Worm (Caenorhabditis elegans): Measurements from ENCODE around the gene F47H4.2.
A peak's percentile ranks its signal among the peaks of the same experiment; 100 is the strongest.

The F47H4.2 gene

DNA sequence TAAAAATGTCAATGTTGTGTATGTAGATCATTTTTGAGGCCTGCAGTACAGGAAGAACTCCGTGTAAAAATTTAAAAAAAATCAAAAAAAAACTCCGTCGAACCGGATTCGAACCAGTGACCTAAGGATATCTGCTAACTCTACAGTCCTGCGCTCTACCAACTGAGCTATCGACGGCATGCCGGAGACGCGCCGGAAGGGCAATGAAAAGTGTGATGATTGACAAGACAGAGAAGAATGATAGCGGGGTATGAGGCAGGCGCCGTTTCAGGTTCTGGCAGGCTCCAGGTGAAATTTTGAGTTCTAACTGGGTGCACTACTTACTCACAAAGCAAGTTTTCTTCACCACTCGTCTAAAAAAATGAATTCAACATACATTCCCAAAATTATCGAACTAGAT is 35.3 kb upstream of the F47H4.2 start, which contains the start of gene srz-58:
srz-58 (plus strand) TSS at position 362 of the 400 bp plus-strand sequence.
- no peak for TF ChIP-seq elt-3 (tag; optimal IDR thresholded peaks at IDR 0.05)
- no peak for TF ChIP-seq nhr-6 (tag; optimal IDR thresholded peaks at IDR 0.05)
- no peak for TF ChIP-seq dmd-4 (tag; optimal IDR thresholded peaks at IDR 0.05)
- TF ChIP-seq sem-4 (tag; optimal IDR thresholded peaks at IDR 0.05): no peak
- TF ChIP-seq lin-13 (GFP tag; optimal IDR thresholded peaks at IDR 0.05): no peak
- TF ChIP-seq unc-39 (tag; optimal IDR thresholded peaks at IDR 0.05): no peak
- no peak for TF ChIP-seq nhr-10 (tag; optimal IDR thresholded peaks at IDR 0.05)
- TF ChIP-seq nhr-77 (tag; optimal IDR thresholded peaks at IDR 0.05): no peak
- no peak for TF ChIP-seq peb-1 (tag; optimal IDR thresholded peaks at IDR 0.05)
- TF ChIP-seq unc-55 (GFP tag; optimal IDR thresholded peaks at IDR 0.05): no peak
- TF ChIP-seq nhr-25 (tag; optimal IDR thresholded peaks at IDR 0.05): no peak

DNA sequence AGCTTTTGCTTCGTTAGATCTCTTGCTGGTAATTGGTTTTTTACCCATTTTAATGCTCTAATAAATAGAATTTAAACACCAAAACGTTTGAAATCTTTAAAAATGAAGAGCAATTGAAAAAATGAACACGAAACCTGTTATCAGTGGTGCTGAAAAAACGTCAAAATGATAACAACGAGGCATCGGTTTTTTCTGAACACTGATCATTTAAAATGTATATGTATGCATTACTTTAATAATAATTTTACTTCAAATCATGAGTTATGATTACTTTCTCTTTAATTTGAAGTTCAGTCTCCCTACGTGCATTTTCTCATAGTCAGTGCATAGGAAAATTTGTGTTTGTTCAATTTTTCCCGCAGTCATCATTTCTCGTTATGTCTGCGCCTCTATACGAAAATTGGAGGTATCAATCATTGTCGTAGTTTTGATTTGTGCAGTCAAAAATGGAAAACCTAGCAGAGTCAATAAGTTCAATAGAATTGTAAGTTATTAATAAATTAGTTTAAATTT is 30.7 kb upstream of the F47H4.2 start, which contains the start of gene F31E9.3:
F31E9.3 (plus strand) TSS at position 194 of the 513 bp plus-strand sequence.
- TF ChIP-seq ceh-82 (tag; optimal IDR thresholded peaks at IDR 0.05): no peak
- TF ChIP-seq fos-1 (tag; optimal IDR thresholded peaks at IDR 0.05): peak; percentile 2

DNA sequence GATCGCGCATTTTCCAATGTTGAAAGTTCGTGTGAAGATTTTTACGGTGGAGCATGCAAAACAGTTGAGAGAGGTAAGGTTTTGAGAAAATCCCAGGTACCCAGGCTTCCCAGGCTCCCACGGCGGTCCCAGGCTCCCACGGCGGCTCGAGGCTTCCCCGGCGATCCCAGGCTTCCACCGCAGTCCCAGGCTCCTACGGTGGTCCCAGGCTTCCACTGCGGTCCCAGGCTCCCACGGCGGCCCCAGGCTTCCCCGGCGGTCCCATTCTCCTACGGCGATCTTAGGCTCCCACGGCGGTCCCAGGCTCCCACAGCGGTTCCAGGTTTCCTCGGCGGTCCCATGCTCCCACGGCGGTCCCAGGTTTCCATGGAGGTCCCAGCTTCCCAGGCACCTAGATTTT is 29.2 kb upstream of the F47H4.2 start:
- no peak for TF ChIP-seq C34F6.9 (tag; optimal IDR thresholded peaks at IDR 0.05)
- TF ChIP-seq nhr-25 (tag; optimal IDR thresholded peaks at IDR 0.05): no peak
- no peak for TF ChIP-seq alr-1 (tag; optimal IDR thresholded peaks at IDR 0.05)
- TF ChIP-seq sma-3 (GFP tag; optimal IDR thresholded peaks at IDR 0.05): no peak
- TF ChIP-seq ceh-16 (tag; optimal IDR thresholded peaks at IDR 0.05): no peak
- no peak for TF ChIP-seq sem-4 (tag; optimal IDR thresholded peaks at IDR 0.05)
- TF ChIP-seq fos-1 (tag; optimal IDR thresholded peaks at IDR 0.05): no peak
- no peak for TF ChIP-seq mbf-1 (tag; optimal IDR thresholded peaks at IDR 0.05)
- no peak for TF ChIP-seq nhr-12 (tag; optimal IDR thresholded peaks at IDR 0.05)
- no peak for TF ChIP-seq dmd-4 (tag; optimal IDR thresholded peaks at IDR 0.05)
- no peak for TF ChIP-seq lsy-2 (tag; optimal IDR thresholded peaks at IDR 0.05)
- TF ChIP-seq nhr-6 (tag; optimal IDR thresholded peaks at IDR 0.05): no peak
- TF ChIP-seq mab-5 (tag; optimal IDR thresholded peaks at IDR 0.05): no peak

DNA sequence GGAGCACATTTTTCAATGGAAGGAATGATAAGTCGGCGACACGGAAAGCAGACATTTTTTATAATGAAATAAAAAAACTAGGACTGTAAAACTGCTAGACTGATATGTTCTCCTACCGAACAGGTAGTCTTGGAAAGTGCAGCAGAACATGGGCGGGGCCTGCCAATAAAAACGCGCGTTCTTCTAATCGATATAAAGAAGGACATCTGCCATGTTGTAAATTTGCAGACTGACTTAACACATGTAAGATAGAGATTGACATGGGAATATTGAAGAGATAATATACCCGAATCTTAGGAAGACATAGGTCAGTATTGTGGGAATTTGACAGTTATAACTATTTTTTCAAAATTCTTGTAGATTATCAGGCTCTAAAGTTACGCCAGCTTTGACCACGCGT is 25.3 kb upstream of the F47H4.2 start, which contains the start of gene sdz-16:
sdz-16 (minus strand) TSS at position 101 of the 400 bp plus-strand sequence.
- no peak for TF ChIP-seq elt-1 (tag; optimal IDR thresholded peaks at IDR 0.05)
- TF ChIP-seq lsy-2 (tag; optimal IDR thresholded peaks at IDR 0.05): no peak
- no peak for TF ChIP-seq nhr-23 (tag; optimal IDR thresholded peaks at IDR 0.05)
- TF ChIP-seq lin-39 (tag; optimal IDR thresholded peaks at IDR 0.05): no peak
- TF ChIP-seq ama-1 (optimal IDR thresholded peaks at IDR 0.05): no peak
- no peak for TF ChIP-seq nhr-25 (tag; optimal IDR thresholded peaks at IDR 0.05)
- TF ChIP-seq lin-13 (GFP tag; optimal IDR thresholded peaks at IDR 0.05): no peak
- no peak for TF ChIP-seq crh-2 (tag; optimal IDR thresholded peaks at IDR 0.05)
- TF ChIP-seq R02D3.7 (tag; optimal IDR thresholded peaks at IDR 0.05): no peak
- no peak for TF ChIP-seq ztf-4 (tag; optimal IDR thresholded peaks at IDR 0.05)
- TF ChIP-seq sem-4 (tag; optimal IDR thresholded peaks at IDR 0.05): no peak
- TF ChIP-seq ceh-82 (tag; optimal IDR thresholded peaks at IDR 0.05): no peak
- TF ChIP-seq dmd-4 (tag; optimal IDR thresholded peaks at IDR 0.05): no peak
- TF ChIP-seq ZK546.5 (tag; optimal IDR thresholded peaks at IDR 0.05): no peak

DNA sequence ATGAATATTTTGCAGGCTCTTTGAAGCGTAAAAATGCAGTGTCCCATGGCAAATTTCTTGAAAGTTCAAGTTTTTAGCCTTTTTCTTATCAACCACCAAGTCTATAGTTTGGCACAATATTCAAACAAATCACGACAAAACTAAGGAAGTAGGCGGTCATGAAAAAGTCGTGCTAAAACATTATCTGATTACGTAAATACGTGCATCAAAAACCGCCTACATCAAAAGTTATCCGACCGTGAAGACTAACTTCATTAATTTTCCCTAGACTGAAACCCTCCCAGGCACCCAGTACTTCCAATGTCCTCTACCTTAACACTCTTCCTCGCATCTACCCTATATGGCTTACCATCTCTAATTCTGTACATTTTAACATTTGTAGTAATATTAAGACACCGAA is 24.6 kb upstream of the F47H4.2 start, which contains the start of gene srg-44:
srg-44 (plus strand) TSS at position 301 of the 400 bp plus-strand sequence.
- TF ChIP-seq sma-9 (GFP tag; optimal IDR thresholded peaks at IDR 0.05): no peak
- TF ChIP-seq sma-9 (tag; optimal IDR thresholded peaks at IDR 0.05): no peak
- TF ChIP-seq mbf-1 (tag; optimal IDR thresholded peaks at IDR 0.05): no peak
- no peak for TF ChIP-seq dmd-4 (tag; optimal IDR thresholded peaks at IDR 0.05)
- TF ChIP-seq ceh-82 (tag; optimal IDR thresholded peaks at IDR 0.05): no peak
- TF ChIP-seq mdl-1 (tag; optimal IDR thresholded peaks at IDR 0.05): no peak
- TF ChIP-seq fos-1 (tag; optimal IDR thresholded peaks at IDR 0.05): no peak
- TF ChIP-seq ama-1 (optimal IDR thresholded peaks at IDR 0.05): no peak

DNA sequence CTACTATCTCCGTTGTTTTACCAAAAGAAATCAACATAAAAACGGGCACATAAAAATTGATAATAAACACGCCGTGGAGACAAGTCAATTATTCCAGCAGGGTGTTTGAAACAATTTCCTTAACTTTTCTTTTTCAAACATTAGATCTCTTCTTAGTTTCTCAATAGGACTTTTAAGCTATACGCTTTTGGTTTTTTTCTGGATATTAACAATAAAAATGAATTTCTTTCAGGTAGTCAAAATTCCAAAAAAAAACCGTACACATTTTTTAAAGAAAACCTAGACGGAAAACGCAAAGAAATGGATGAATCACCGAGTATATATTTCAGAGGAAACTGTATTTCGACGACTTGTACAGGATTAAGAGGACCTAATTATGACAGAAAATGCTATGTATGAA is 21.8 kb upstream of the F47H4.2 start, which contains the start of gene fbxa-185:
fbxa-185 (plus strand) TSS at position 301 of the 400 bp plus-strand sequence.
- TF ChIP-seq ztf-4 (tag; optimal IDR thresholded peaks at IDR 0.05) (no peak), aly-2 (tag; optimal IDR thresholded peaks at IDR 0.05) (no peak), ztf-1 (GFP tag; conservative IDR thresholded peaks at IDR 0.05) (no peak), sma-9 (GFP tag; optimal IDR thresholded peaks at IDR 0.05) (no peak), sma-9 (tag; optimal IDR thresholded peaks at IDR 0.05) (no peak), nhr-129 (tag; optimal IDR thresholded peaks at IDR 0.05) (no peak), mdl-1 (tag; optimal IDR thresholded peaks at IDR 0.05) (no peak), nhr-77 (tag; optimal IDR thresholded peaks at IDR 0.05) (no peak), elt-1 (tag; optimal IDR thresholded peaks at IDR 0.05) (no peak), unc-55 (GFP tag; optimal IDR thresholded peaks at IDR 0.05) (no peak), snpc-4 (tag; optimal IDR thresholded peaks at IDR 0.05) (no peak), ceh-82 (tag; optimal IDR thresholded peaks at IDR 0.05) (no peak), lin-13 (GFP tag; optimal IDR thresholded peaks at IDR 0.05) (no peak), nhr-21 (tag; optimal IDR thresholded peaks at IDR 0.05) (no peak)
